Worm (Caenorhabditis elegans) whole organism, L4 larva: Measurements from ENCODE around the gene F23H12.5.

Experiments
- F10B5.3 ChIP-seq: sonication (generic microtip); optimal IDR thresholded peaks from 2 replicates; lab custom pipeline; 2016; ENCODE audit warnings: mild to moderate bottlenecking, missing genetic modification characterization, missing compliant biosample characterization
- attf-4 ChIP-seq: sonication (generic microtip); optimal IDR thresholded peaks from 3 replicates; lab custom pipeline; 2017; ENCODE audit warnings: missing biosample characterization, missing genetic modification characterization
- egl-27 ChIP-seq: sonication (generic microtip); optimal IDR thresholded peaks from 3 replicates; lab custom pipeline; 2017; ENCODE audit warnings: missing biosample characterization, missing genetic modification reagents, missing genetic modification characterization
- fos-1 ChIP-seq: fragments of 150-350 bp; optimal IDR thresholded peaks from 2 replicates; lab custom pipeline; 2014; ENCODE audit warnings: missing biosample characterization, missing genetic modification characterization
- lin-29 ChIP-seq: fragments of 200-800 bp; sonication (Bioruptor generic); IDR thresholded peaks from 2 replicates; pipeline ENCODE4 v1.3.6; 2022; ENCODE audit warnings: missing genetic modification reagents, missing genetic modification characterization, missing compliant biosample characterization
- lin-39 ChIP-seq: fragments of 150-350 bp; optimal IDR thresholded peaks from 2 replicates; lab custom pipeline; 2014; ENCODE audit warnings: missing biosample characterization, missing genetic modification reagents, missing genetic modification characterization
- lsy-2 ChIP-seq, 2 experiments: fragments of 150-350 bp in 1 of 2; sonication (generic microtip) in 1 of 2; optimal IDR thresholded peaks; 2 replicates each; lab custom pipeline; 2014 to 2017; ENCODE audit warnings: missing biosample characterization in 2 of 2, missing genetic modification characterization in 2 of 2
- pha-4 ChIP-seq, 2 experiments: fragments of 150-350 bp in 1 of 2; fragments of 200-800 bp in 1 of 2; sonication (Bioruptor generic) in 1 of 2; IDR thresholded peaks in 1 of 2; optimal IDR thresholded peaks in 1 of 2; 2 replicates each; pipeline versions ENCODE4 v1.3.6 to Lab custom; 2014 to 2022; ENCODE audit warnings: missing genetic modification characterization in 2 of 2, missing genetic modification reagents in 2 of 2, missing biosample characterization in 1 of 2, missing compliant biosample characterization in 1 of 2

DNA sequence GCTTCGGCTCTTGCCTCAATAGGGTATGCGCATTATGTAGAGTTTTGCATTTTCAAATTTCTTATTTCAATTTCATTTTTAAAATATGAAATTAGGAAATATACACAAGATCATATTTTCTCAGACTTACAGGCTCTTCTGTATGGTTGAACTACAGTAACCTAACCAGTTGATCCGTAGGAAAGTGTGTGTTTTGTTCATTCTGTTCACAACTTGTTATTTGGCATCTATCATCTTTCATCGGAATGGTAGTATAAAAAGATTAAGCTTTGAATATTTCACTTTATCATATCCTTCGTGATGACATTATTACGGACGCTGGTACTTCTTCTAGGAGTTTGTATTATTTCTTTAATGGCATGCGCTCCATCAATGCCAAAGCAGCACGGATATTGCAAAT lies 47.5 kb downstream of the F23H12.5 start, which contains the start of gene K01D12.10:
- TF ChIP-seq pha-4 (GFP tag; IDR thresholded peaks at IDR 0.05; lab: Robert Waterston, UW): no peak
- TF ChIP-seq pha-4 (tag; optimal IDR thresholded peaks at IDR 0.05; lab: Kevin White, UChicago): no peak
- no peak for TF ChIP-seq fos-1 (tag; lab: Kevin White, UChicago)
- TF ChIP-seq attf-4 (tag; lab: Kevin White, UChicago): no peak
- no peak for TF ChIP-seq egl-27
- TF ChIP-seq lin-29 (GFP tag; lab: Robert Waterston, UW): no peak
- no peak for TF ChIP-seq lsy-2 (tag; optimal IDR thresholded peaks at IDR 0.05; lab: Kevin White, UChicago)
- TF ChIP-seq lin-39 (tag; lab: Kevin White, UChicago): no peak
- TF ChIP-seq F10B5.3: no peak
